Worm (Caenorhabditis elegans) whole organism, L4/young adult: ENCODE data around the gene gln-2.

Source experiments
- W03F9.2 ChIP-seq: fragments of 150-350 bp; optimal IDR thresholded peaks from 2 replicates; lab custom pipeline; 2014; ENCODE audit warnings: missing biosample characterization, missing genetic modification characterization
- dao-5 ChIP-seq: sonication (generic microtip); optimal IDR thresholded peaks from 2 replicates; lab custom pipeline; 2016; ENCODE audit warnings: missing genotype, missing genetic modification characterization, moderate library complexity, missing compliant biosample characterization
- him-1 ChIP-seq: sonication (generic microtip); optimal IDR thresholded peaks from 2 replicates; lab custom pipeline; 2016; ENCODE audit warnings: missing genotype, missing genetic modification reagents, missing genetic modification characterization, missing compliant biosample characterization

gln-2 gene

DNA sequence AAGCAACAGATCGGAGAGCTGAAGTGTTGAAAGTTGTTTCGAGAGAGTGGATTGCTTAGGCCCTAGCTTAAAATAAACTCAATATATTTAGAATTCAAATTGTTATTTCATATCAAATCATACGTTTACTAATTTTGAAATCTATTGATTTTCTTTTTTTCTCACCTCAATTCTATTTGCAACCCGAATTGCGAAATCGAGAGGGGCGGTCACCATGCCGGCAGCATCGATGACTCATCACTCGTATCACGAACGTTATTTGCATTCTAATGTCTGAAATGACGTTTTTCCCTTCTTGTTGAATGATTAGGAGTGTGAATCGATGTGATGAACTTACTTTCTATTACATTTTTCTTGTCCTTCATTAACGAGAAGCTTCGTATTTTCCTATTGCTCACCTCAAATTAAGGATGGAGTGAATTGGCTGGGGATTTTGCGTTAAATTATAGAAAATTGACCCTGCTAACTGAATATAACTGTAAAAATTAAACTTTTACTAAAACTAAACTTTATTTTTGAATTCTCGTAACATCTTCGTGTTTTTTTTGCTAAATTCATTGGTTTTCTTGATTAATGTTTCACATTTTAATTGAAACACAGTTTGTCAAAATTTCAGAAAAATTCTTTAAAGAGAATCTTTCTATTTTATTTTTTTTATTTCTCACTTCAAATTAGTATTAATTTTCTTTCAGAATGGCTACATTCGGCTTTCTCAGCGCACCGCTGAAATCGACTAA is 12.2 kb upstream of the gln-2 start, which contains the start of gene alx-1:
Gene alx-1, plus strand, starts transcription at position 687 of the 737 bp plus-strand sequence.
- TF ChIP-seq W03F9.2 (tag; lab: Kevin White, UChicago): peak; percentile 19
- TF ChIP-seq him-1: no peak
- no peak for TF ChIP-seq dao-5 (tag; lab: Kevin White, UChicago)

DNA sequence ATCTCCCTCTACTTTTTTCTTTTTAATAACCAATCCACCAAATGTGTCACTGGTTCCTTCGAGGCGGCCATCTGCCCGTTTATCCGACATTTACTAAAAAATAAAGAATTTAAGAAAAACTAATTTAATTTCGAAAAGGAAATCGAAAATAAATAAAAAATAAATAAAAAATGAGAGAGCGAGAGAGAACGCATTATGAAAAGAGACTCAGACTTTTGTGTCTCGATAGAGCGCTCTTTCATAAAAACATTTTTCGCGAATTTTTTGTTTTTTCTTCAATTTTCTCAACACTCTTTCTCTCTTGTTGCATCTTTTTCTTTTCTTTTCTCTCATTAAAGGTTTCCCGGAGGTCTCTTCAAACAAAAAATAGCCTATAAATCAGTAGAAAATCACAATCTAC is 11.5 kb upstream of the gln-2 start, which contains the start of gene mog-1:
Gene mog-1, minus strand, starts transcription at position 93 of the 400 bp plus-strand sequence.
- TF ChIP-seq W03F9.2 (tag; lab: Kevin White, UChicago) (peak; percentile 24), dao-5 (tag; lab: Kevin White, UChicago) (no peak)

DNA sequence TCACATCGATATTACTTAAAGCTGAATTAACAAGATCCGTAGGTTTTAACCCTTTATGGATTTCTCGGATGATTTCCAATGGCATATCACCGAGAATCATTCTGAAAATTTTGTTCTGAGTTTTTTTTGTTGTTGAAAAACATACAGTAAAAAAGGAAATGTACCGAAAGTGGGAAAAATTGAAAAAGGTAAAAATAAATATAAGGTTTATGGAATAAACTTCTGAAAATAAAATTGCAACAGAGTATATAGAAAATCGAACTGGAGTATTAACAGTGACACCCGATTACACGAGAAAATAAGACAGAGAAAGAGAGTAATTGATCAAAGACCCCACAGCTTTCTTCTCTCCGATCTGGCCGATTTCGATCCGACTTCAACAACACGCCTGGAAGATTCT is 7.2 kb upstream of the gln-2 start, which contains the start of gene K03H1.11:
Gene K03H1.11, minus strand, starts transcription at position 101 of the 400 bp plus-strand sequence.
- TF ChIP-seq him-1 (no peak), dao-5 (tag; lab: Kevin White, UChicago) (no peak), W03F9.2 (tag; lab: Kevin White, UChicago) (no peak)

DNA sequence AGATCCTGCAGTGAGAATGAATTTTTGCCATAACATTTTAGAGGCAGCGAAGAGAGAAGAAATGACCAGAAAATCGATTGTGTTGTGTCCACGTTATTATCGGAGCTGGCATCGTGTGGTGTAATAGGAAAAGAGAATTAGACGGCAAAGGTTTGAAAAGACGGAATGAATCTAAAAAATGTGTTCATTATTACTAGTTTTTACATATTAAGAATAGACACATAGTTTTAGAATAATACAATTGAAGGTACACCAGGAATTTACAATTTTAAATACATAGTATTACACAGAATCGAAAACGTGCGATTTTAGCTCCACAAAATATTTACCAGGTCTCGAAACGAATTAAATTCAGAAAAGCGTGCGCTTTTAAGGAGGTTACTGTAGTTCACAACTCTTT is 5.6 kb upstream of the gln-2 start, which contains the start of gene K03H1.13:
Gene K03H1.13, minus strand, starts transcription at position 101 of the 400 bp plus-strand sequence.
- TF ChIP-seq him-1: no peak
- no peak for TF ChIP-seq dao-5 (tag; lab: Kevin White, UChicago)
- no peak for TF ChIP-seq W03F9.2 (tag; lab: Kevin White, UChicago)

DNA sequence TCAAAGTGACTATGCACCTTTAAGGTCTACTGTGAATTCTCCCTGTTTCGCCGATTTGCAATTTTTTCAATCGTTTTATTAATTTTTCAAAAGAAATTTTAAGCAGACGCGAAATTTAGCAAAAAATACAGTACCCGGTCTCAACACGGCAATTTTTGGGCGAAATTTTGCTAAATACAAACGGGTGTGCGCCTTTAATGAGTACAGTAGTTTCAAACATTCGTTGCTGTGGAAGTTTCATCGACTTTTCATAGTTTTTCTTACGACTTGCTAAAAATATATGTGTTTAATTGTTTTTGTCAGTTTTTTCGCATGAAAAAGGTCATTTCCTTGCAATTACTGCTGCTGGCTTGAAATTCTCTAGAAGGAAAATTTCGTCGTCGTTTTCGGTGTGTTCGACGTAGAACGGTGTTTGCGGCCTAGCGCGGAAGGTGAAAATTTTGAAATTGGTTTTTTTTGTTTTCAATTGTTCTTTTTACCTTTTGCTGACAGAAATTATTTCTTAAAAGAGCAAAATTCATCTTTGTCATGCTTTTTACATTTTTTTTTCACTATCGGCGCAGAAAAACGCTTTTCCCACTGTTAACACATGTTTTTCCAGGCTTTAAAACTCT is 2.3 kb upstream of the gln-2 start, which contains the start of gene K03H1.7:
Gene K03H1.7, plus strand, starts transcription at position 600 of the 614 bp plus-strand sequence.
- TF ChIP-seq dao-5 (tag; lab: Kevin White, UChicago) (no peak), W03F9.2 (tag; lab: Kevin White, UChicago) (no peak), him-1 (no peak)

DNA sequence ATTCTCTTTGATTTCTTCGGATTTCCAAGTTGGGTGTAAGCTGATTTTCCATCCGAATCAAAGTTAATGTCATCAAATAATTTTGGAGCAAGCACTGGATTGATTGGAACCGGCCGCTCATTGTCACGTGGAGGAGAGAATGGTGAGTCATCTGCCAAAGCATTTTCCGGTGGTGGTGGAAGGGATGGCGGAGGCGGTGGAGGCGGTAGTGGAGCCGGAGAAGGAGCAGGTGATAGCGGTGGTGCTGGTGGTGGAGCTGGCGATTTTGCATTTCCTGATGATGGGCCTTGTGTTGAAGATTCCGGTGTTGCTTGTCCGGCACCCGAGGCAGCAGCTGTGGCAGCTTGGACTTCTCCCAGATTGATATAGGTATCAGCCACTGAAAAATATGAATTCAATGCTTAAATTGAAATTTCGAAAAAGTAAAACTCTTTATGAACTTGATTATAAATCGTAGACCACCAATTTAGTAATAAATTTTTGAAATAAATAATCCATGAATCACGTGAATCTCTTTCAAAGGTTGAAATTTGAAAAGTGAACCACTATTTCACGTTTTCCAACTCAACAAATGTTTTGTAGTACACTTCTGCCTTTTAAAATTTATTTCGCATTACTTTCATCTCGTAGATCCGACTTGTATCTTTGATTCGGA is 3.5 kb downstream of the gln-2 start, which contains the start of the genes K03H1.9 and K03H1.12:
Gene K03H1.9, minus strand, starts transcription at position 471 of the 655 bp plus-strand sequence.
Gene K03H1.12, plus strand, starts transcription at position 605 of the 655 bp plus-strand sequence.
- TF ChIP-seq him-1: no peak
- no peak for TF ChIP-seq dao-5 (tag; lab: Kevin White, UChicago)
- no peak for TF ChIP-seq W03F9.2 (tag; lab: Kevin White, UChicago)

DNA sequence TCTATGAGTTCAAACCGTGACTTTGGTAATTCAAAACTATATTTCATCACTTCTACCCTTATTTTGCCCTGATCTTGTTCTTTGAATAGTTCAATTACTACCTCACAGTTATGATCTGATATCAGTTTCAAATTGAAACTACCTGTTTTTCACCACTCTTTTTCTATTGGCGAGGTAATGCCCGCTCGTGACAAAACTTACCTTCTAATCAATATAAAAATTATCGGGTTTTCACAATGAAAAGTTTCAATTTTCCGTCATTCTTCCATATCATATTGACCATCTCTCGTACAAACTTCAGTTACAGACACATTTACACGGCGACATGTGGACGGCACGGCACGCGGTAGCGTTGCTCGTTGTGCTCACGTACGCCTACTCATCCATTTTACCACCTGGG is 12.5 kb downstream of the gln-2 start, which contains the start of gene dec-7:
Gene dec-7, plus strand, starts transcription at position 308 of the 400 bp plus-strand sequence.
- no peak for TF ChIP-seq dao-5 (tag; lab: Kevin White, UChicago)

DNA sequence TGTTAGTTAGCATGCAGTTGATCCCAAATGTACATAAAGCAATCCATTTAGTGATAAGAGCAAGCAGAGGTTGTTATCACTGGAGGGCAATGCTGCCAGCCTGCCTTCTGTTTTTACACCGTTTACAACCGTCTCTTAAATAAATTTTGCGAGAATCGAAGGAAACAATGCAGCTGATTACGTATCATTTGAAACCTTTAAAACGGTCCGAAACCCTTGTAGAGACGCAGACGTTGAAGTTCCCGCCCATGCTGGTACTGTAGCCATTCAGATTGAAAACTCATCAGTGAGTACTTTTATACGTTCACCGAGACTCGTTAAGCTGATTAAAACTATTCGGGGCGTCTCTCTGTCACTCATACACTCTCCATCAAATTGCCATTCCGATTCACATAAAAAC is 14.2 kb downstream of the gln-2 start:
- no peak for TF ChIP-seq dao-5 (tag; lab: Kevin White, UChicago)
- TF ChIP-seq him-1: no peak
- TF ChIP-seq W03F9.2 (tag; lab: Kevin White, UChicago): no peak

DNA sequence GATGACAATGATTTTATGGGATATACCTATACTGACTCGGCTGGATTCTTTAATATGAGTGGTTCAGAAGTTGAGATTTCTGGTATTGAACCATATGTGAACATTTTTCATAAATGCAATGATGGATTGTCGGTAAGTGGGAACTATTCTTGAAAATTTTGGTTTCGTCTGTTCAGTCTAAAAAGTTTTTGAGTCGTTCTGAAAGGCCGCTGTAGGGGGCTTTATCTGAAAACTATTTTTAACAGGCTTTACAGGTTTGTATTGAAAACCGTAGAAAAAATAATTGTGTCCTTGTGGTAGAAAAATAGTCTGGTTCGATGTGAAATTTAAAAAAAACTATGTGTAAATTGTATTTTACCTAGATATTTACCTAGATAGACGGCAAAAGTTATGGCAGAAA is 15.1 kb downstream of the gln-2 start:
- no peak for TF ChIP-seq dao-5 (tag; lab: Kevin White, UChicago)
- no peak for TF ChIP-seq him-1
- no peak for TF ChIP-seq W03F9.2 (tag; lab: Kevin White, UChicago)

DNA sequence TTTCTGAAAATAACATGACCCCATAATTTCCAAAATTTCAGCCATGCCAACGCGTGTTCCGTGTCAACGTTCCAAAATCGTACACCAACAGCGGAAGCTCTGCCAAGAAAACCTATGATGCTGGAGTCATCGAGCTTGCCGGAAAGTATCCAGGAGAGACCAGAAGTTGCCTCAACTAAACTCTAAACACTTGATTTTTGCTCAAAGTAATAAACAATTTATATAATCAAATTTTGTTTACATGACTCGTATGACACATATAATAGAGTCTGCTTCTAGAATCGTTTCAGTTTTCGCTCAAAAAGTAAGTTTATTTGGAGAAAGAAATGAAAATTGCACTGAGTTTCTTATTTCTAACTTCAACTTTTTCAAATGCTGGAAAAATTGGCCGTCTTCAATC is 15.8 kb downstream of the gln-2 start, which contains the start of gene ttr-1:
Gene ttr-1, plus strand, starts transcription at position 301 of the 400 bp plus-strand sequence.
- no peak for TF ChIP-seq dao-5 (tag; lab: Kevin White, UChicago)
- no peak for TF ChIP-seq W03F9.2 (tag; lab: Kevin White, UChicago)
- no peak for TF ChIP-seq him-1

DNA sequence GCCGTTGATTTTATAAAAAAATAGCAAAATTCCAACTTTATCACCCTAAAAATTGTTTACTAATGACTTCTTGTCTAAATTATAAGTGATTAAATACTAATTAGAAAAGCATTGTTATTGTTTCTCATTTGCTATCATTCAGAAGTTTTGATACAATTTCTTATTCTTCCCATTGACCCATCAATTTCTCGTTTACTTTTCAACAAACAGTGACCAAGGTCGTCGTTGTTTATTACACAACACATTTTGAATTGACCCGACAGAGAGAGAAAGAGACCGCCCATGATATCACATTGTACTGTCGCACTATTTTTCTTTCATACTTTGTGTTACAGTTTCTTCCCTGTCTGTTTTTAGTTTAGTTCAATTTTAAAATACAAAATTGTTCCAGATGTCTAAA is 17.2 kb downstream of the gln-2 start, which contains the start of gene ttr-2:
Gene ttr-2, plus strand, starts transcription at position 392 of the 400 bp plus-strand sequence.
- TF ChIP-seq him-1: no peak
- no peak for TF ChIP-seq W03F9.2 (tag; lab: Kevin White, UChicago)
- TF ChIP-seq dao-5 (tag; lab: Kevin White, UChicago): no peak

DNA sequence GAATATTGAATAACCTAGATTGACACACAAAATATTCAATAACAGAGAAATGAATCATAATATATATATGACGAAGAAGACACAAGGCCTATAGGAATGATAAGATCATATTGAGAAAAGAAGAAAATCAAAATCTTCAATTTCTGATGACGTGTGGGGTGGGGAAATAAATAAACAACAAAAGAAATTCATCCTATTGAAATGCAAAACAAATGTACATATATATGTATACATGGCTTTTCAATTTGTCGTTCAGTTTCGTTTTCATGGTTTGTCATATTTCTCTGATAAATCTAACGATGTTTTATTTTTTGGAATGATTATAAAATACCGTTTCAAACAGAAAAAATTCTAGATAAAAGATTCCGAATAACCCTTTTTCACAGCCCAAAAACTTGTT is 18.0 kb downstream of the gln-2 start, which contains the start of gene ttr-3:
Gene ttr-3, minus strand, starts transcription at position 101 of the 400 bp plus-strand sequence.
- TF ChIP-seq W03F9.2 (tag; lab: Kevin White, UChicago) (no peak), dao-5 (tag; lab: Kevin White, UChicago) (no peak)

DNA sequence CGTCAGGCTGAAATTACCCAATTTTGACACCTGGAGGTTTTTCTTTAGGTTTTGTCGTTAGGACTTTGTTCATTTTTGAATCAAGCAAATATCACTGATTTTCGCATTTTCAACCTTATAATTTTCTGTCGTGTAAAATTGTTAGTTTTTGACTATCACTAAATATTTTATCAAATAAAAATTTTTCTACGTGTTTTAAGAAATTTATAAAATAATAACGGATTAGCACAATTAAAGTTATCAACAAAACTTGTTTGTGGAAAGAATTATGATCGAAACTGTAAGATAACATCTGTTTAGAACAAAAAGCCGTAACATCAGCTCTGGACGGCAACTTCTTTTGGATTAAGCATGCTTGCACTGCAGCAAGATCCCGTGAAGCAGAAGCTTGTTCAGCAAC is 21.7 kb downstream of the gln-2 start, which contains the start of gene cbp-2:
Gene cbp-2, plus strand, starts transcription at position 301 of the 400 bp plus-strand sequence.
- no peak for TF ChIP-seq dao-5 (tag; lab: Kevin White, UChicago)
- TF ChIP-seq him-1: no peak
- no peak for TF ChIP-seq W03F9.2 (tag; lab: Kevin White, UChicago)
